Fruit fly (Drosophila melanogaster) whole organism, embryonic: ENCODE results near the gene CG13842.

Source experiments
- Abd-B ChIP-seq: fragments of 200-800 bp; sonication (Bioruptor generic); optimal IDR thresholded peaks from 2 replicates; lab custom pipeline; 2018; ENCODE audit warnings: missing biosample characterization, mild to moderate bottlenecking, missing genetic modification characterization, moderate library complexity
- Adf1 ChIP-seq: fragments of 200-800 bp; sonication (Bioruptor generic); IDR thresholded peaks from 2 replicates; pipeline ENCODE4 v1.3.6; 2022; ENCODE audit warnings: missing biosample characterization, missing genetic modification characterization
- B-H2 ChIP-seq: fragments of 200-800 bp; sonication (Bioruptor generic); optimal IDR thresholded peaks from 2 replicates; lab custom pipeline; 2018; ENCODE audit warnings: missing biosample characterization, mild to moderate bottlenecking, missing genetic modification characterization
- CG10147 ChIP-seq: fragments of 200-800 bp; sonication (Bioruptor generic); optimal IDR thresholded peaks from 2 replicates; lab custom pipeline; 2019; ENCODE audit warnings: missing biosample characterization, mild to moderate bottlenecking, missing genetic modification characterization, moderate library complexity
- CG10366 ChIP-seq: fragments of 200-800 bp; sonication (Bioruptor generic); IDR thresholded peaks from 2 replicates; pipeline ENCODE4 v1.3.6; 2022; ENCODE audit warnings: missing biosample characterization, missing genetic modification characterization
- CG11456 ChIP-seq: fragments of 200-800 bp; sonication (Bioruptor generic); IDR thresholded peaks from 3 replicates; pipeline ENCODE4 v1.3.6; 2022; ENCODE audit warnings: missing biosample characterization, missing genetic modification characterization
- CG17829 ChIP-seq: fragments of 200-800 bp; optimal IDR thresholded peaks from 2 replicates; lab custom pipeline; 2019; ENCODE audit warnings: missing biosample characterization, mild to moderate bottlenecking, missing genetic modification characterization, moderate library complexity
- CG18599 ChIP-seq: fragments of 200-800 bp; sonication (Bioruptor generic); optimal IDR thresholded peaks from 3 replicates; lab custom pipeline; 2017; ENCODE audit warnings: missing biosample characterization, missing genetic modification characterization, mild to moderate bottlenecking, moderate library complexity, missing genetic modification reagents
- CG2889 ChIP-seq: fragments of 200-800 bp; sonication (Bioruptor generic); IDR thresholded peaks from 3 replicates; pipeline ENCODE4 v1.3.6; 2022; ENCODE audit warnings: missing biosample characterization, missing genetic modification characterization
- CG4282 ChIP-seq: fragments of 200-800 bp; sonication (Bioruptor generic); optimal IDR thresholded peaks from 2 replicates; lab custom pipeline; 2016; ENCODE audit warnings: missing biosample characterization, missing genetic modification characterization
- CG4617 ChIP-seq: fragments of 200-800 bp; sonication (Bioruptor generic); optimal IDR thresholded peaks from 3 replicates; lab custom pipeline; 2016; ENCODE audit warnings: missing biosample characterization, missing genetic modification characterization, borderline replicate concordance
- CG5953 ChIP-seq: fragments of 200-800 bp; sonication (Bioruptor generic); IDR thresholded peaks from 2 replicates; pipeline ENCODE4 v1.3.6; 2022; ENCODE audit warnings: missing biosample characterization, missing genetic modification characterization
- CG6689 ChIP-seq: fragments of 200-800 bp; sonication (Bioruptor generic); IDR thresholded peaks from 2 replicates; pipeline ENCODE4 v1.3.6; 2022; ENCODE audit warnings: missing biosample characterization, missing genetic modification characterization
- CG7963 ChIP-seq: fragments of 200-800 bp; sonication (Bioruptor generic); IDR thresholded peaks from 3 replicates; pipeline ENCODE4 v1.3.6; 2022; ENCODE audit warnings: missing biosample characterization, missing genetic modification characterization; ENCODE audit not compliant: partially characterized antibody
- CG9727 ChIP-seq: fragments of 200-800 bp; sonication (Bioruptor generic); optimal IDR thresholded peaks from 3 replicates; lab custom pipeline; 2017; ENCODE audit warnings: missing biosample characterization, mild to moderate bottlenecking, missing genetic modification characterization
- CG9932 ChIP-seq: fragments of 200-800 bp; sonication (Bioruptor generic); IDR thresholded peaks from 2 replicates; pipeline ENCODE4 v1.3.6; 2022; ENCODE audit warnings: missing biosample characterization, missing genetic modification characterization
- CHES-1-like ChIP-seq: fragments of 200-800 bp; sonication (Bioruptor generic); optimal IDR thresholded peaks from 2 replicates; lab custom pipeline; 2016; ENCODE audit warnings: missing biosample characterization, missing genetic modification characterization
- CkIIα-i1 ChIP-seq: fragments of 200-800 bp; sonication (Bioruptor generic); IDR thresholded peaks from 2 replicates; pipeline ENCODE4 v1.3.6; 2022; ENCODE audit warnings: missing biosample characterization, missing genetic modification characterization
- D19B ChIP-seq: fragments of 200-800 bp; sonication (Bioruptor generic); optimal IDR thresholded peaks from 2 replicates; lab custom pipeline; 2017; ENCODE audit warnings: missing biosample characterization, mild to moderate bottlenecking, missing genetic modification characterization
- Dek ChIP-seq: fragments of 200-800 bp; sonication (Bioruptor generic); optimal IDR thresholded peaks from 3 replicates; lab custom pipeline; 2019; ENCODE audit warnings: missing biosample characterization, mild to moderate bottlenecking, missing genetic modification characterization, moderate library complexity
- Dip2 ChIP-seq: fragments of 200-800 bp; sonication (Bioruptor generic); IDR thresholded peaks from 2 replicates; pipeline ENCODE4 v1.3.6; 2022; ENCODE audit warnings: missing biosample characterization, missing genetic modification characterization
- Hmx ChIP-seq: fragments of 200-800 bp; sonication (Bioruptor generic); optimal IDR thresholded peaks from 2 replicates; lab custom pipeline; 2016; ENCODE audit warnings: missing biosample characterization, missing genetic modification characterization
- Hr3 ChIP-seq: fragments of 200-800 bp; sonication (Bioruptor generic); optimal IDR thresholded peaks from 3 replicates; lab custom pipeline; 2016; ENCODE audit warnings: missing biosample characterization, missing genetic modification characterization
- Hr51 ChIP-seq, 2 experiments: fragments of 200-800 bp; sonication (Bioruptor generic); optimal IDR thresholded peaks; 2 replicates in 1 of 2; 3 replicates in 1 of 2; lab custom pipeline; 2016 to 2018; ENCODE audit warnings: missing biosample characterization in 2 of 2, missing genetic modification characterization in 2 of 2, mild to moderate bottlenecking in 1 of 2, moderate library complexity in 1 of 2
- Hsf ChIP-seq: fragments of 200-800 bp; sonication (Bioruptor generic); optimal IDR thresholded peaks from 3 replicates; lab custom pipeline; 2016; ENCODE audit warnings: missing biosample characterization, missing genetic modification characterization
- NK7.1 ChIP-seq: fragments of 200-800 bp; sonication (Bioruptor generic); optimal IDR thresholded peaks from 3 replicates; lab custom pipeline; 2016; ENCODE audit warnings: missing biosample characterization, missing genetic modification characterization
- Sry-β ChIP-seq: fragments of 200-800 bp; sonication (Bioruptor generic); optimal IDR thresholded peaks from 2 replicates; lab custom pipeline; 2018; ENCODE audit warnings: missing biosample characterization, mild to moderate bottlenecking, missing genetic modification characterization, moderate library complexity
- Usf ChIP-seq: fragments of 200-800 bp; sonication (Bioruptor generic); optimal IDR thresholded peaks from 2 replicates; lab custom pipeline; 2017; ENCODE audit warnings: missing genotype, missing biosample characterization, missing genetic modification characterization
- YL-1 ChIP-seq: fragments of 200-800 bp; sonication (Bioruptor generic); optimal IDR thresholded peaks from 3 replicates; lab custom pipeline; 2017; ENCODE audit warnings: missing biosample characterization, mild to moderate bottlenecking, missing genetic modification characterization
- btn ChIP-seq: fragments of 200-800 bp; sonication (Bioruptor generic); optimal IDR thresholded peaks from 2 replicates; lab custom pipeline; 2016; ENCODE audit warnings: missing biosample characterization, missing genetic modification characterization
- dan ChIP-seq: fragments of 200-800 bp; sonication (Bioruptor generic); IDR thresholded peaks from 2 replicates; pipeline ENCODE4 v1.3.6; 2022; ENCODE audit warnings: missing biosample characterization, missing genetic modification characterization
- dimm ChIP-seq: fragments of 200-800 bp; sonication (Bioruptor generic); IDR thresholded peaks from 2 replicates; pipeline ENCODE4 v1.3.6; 2022; ENCODE audit warnings: missing biosample characterization, missing genetic modification characterization
- dmrt11E ChIP-seq: fragments of 200-800 bp; sonication (Bioruptor generic); optimal IDR thresholded peaks from 3 replicates; lab custom pipeline; 2018; ENCODE audit warnings: missing biosample characterization, mild to moderate bottlenecking, missing genetic modification characterization, moderate library complexity
- dysf ChIP-seq: fragments of 200-800 bp; sonication (Bioruptor generic); IDR thresholded peaks from 3 replicates; pipeline ENCODE4 v1.3.6; 2022; ENCODE audit warnings: missing biosample characterization, missing genetic modification characterization
- ewg ChIP-seq: fragments of 200-800 bp; sonication (Bioruptor generic); optimal IDR thresholded peaks from 3 replicates; lab custom pipeline; 2017; ENCODE audit warnings: mild to moderate bottlenecking, missing biosample characterization, missing genetic modification reagents, missing genetic modification characterization
- gfzf ChIP-seq: fragments of 200-800 bp; sonication (Bioruptor generic); optimal IDR thresholded peaks from 2 replicates; lab custom pipeline; 2016; ENCODE audit warnings: missing biosample characterization, mild to moderate bottlenecking, missing genetic modification characterization, moderate library complexity
- h ChIP-seq: fragments of >200 bp; optimal IDR thresholded peaks from 2 replicates; lab custom pipeline; 2017
- hb ChIP-seq: fragments of 200-800 bp; sonication (Bioruptor generic); IDR thresholded peaks from 3 replicates; pipeline ENCODE4 v1.3.6; 2022; ENCODE audit warnings: missing biosample characterization, missing genetic modification characterization; ENCODE audit not compliant: partially characterized antibody
- ind ChIP-seq: fragments of 200-800 bp; sonication (Bioruptor generic); optimal IDR thresholded peaks from 3 replicates; lab custom pipeline; 2016; ENCODE audit warnings: missing biosample characterization, missing genetic modification characterization
- klu ChIP-seq: fragments of 200-800 bp; sonication (Bioruptor generic); IDR thresholded peaks from 2 replicates; pipeline ENCODE4 v1.3.6; 2022; ENCODE audit warnings: missing biosample characterization, missing genetic modification characterization
- lilli ChIP-seq: fragments of 200-800 bp; sonication (Bioruptor generic); optimal IDR thresholded peaks from 3 replicates; lab custom pipeline; 2016; ENCODE audit warnings: missing biosample characterization, missing genetic modification characterization
- pita ChIP-seq: fragments of 200-800 bp; sonication (Bioruptor generic); optimal IDR thresholded peaks from 2 replicates; lab custom pipeline; 2017; ENCODE audit warnings: missing biosample characterization, mild to moderate bottlenecking, missing genetic modification characterization
- slbo ChIP-seq: fragments of 200-800 bp; sonication (Bioruptor generic); IDR thresholded peaks from 2 replicates; pipeline ENCODE4 v1.3.6; 2022; ENCODE audit warnings: missing biosample characterization, missing genetic modification characterization
- sob ChIP-seq: fragments of 200-800 bp; sonication (Bioruptor generic); IDR thresholded peaks from 2 replicates; pipeline ENCODE4 v1.3.6; 2022; ENCODE audit warnings: missing biosample characterization, missing genetic modification characterization
- stwl ChIP-seq: fragments of 200-800 bp; sonication (Bioruptor generic); optimal IDR thresholded peaks from 3 replicates; lab custom pipeline; 2018; ENCODE audit warnings: missing biosample characterization, mild to moderate bottlenecking, missing genetic modification characterization, moderate library complexity
- tgo ChIP-seq: fragments of 200-800 bp; sonication (Bioruptor generic); IDR thresholded peaks from 3 replicates; pipeline ENCODE4 v1.3.6; 2022; ENCODE audit warnings: missing biosample characterization, missing genetic modification characterization
- tll ChIP-seq, 2 experiments: fragments of 200-800 bp in 1 of 2; fragments of >200 bp in 1 of 2; sonication (Bioruptor generic) in 1 of 2; optimal IDR thresholded peaks; 2 replicates each; lab custom pipeline; 2017 to 2019; ENCODE audit warnings: missing biosample characterization in 2 of 2, missing genetic modification characterization in 2 of 2, mild to moderate bottlenecking in 1 of 2, moderate library complexity in 1 of 2
- twi ChIP-seq: fragments of 200-800 bp; optimal IDR thresholded peaks from 2 replicates; lab custom pipeline; 2019; ENCODE audit warnings: missing biosample characterization, mild to moderate bottlenecking, missing genetic modification characterization, moderate library complexity

The CG13842 gene

dm6 chr3R:22724149-22724973, 17.3 kb upstream of the CG13842 start, which contains the start of gene Irp-1A (continued):
- TF ChIP-seq tll (GFP tag; optimal IDR thresholded peaks at IDR 0.05; lab: Kevin White, UChicago) (no peak), slbo (GFP tag; lab: Robert Waterston, UW) (peak; percentile 86), NK7.1 (GFP tag; lab: Kevin White, UChicago) (no peak), Hr3 (GFP tag; lab: Kevin White, UChicago) (peak; percentile 72), B-H2 (peak; percentile 53), Adf1 (peak; percentile 45; the same call in 1 of the 2 replicates), tgo (peak; percentile 78), Hmx (GFP tag; lab: Kevin White, UChicago) (peak; percentile 7), ewg (GFP tag; lab: Kevin White, UChicago) (peak; percentile 19), Hsf (GFP tag; lab: Kevin White, UChicago) (peak; percentile 49)

dm6 chr3R:22720808-22721306, 13.8 kb upstream of the CG13842 start, which contains the start of gene wge:
wge (minus strand) TSS chr3R:22721150.
- TF ChIP-seq Usf (GFP tag; lab: Kevin White, UChicago) (no peak), btn (GFP tag; lab: Kevin White, UChicago) (no peak), Hmx (GFP tag; lab: Kevin White, UChicago) (no peak), stwl (peak; percentile 48), ind (GFP tag; lab: Kevin White, UChicago) (no peak), CHES-1-like (no peak), CG6689 (GFP tag; lab: Robert Waterston, UW) (no peak), Dek (no peak), hb (GFP tag; lab: Robert Waterston, UW) (peak; percentile 67; the same call in 2 of the 3 replicates), gfzf (GFP tag; lab: Kevin White, UChicago) (peak; percentile 75), CkIIα-i1 (GFP tag; lab: Robert Waterston, UW) (no peak), lilli (GFP tag; lab: Kevin White, UChicago) (no peak), klu (GFP tag; lab: Robert Waterston, UW) (no peak), D19B (GFP tag; lab: Kevin White, UChicago) (no peak), CG17829 (tag; lab: Kevin White, UChicago) (peak; percentile 25), CG9932 (GFP tag; lab: Robert Waterston, UW) (no peak), dmrt11E (tag; lab: Kevin White, UChicago) (no peak), CG5953 (GFP tag; lab: Robert Waterston, UW) (no peak), CG18599 (GFP tag; lab: Kevin White, UChicago) (no peak), sob (GFP tag; lab: Robert Waterston, UW) (no peak), CG10366 (GFP tag; lab: Robert Waterston, UW) (no peak), pita (GFP tag; lab: Kevin White, UChicago) (no peak), Dip2 (GFP tag; lab: Robert Waterston, UW) (no peak), YL-1 (GFP tag; lab: Kevin White, UChicago) (peak; percentile 62), CG2889 (GFP tag; lab: Robert Waterston, UW) (no peak), dimm (no peak), CG9727 (GFP tag; lab: Kevin White, UChicago) (no peak), CG7963 (peak; percentile 55; the same call in 1 of the 3 replicates), Sry-β (GFP tag; lab: Kevin White, UChicago) (no peak), CG11456 (GFP tag; lab: Robert Waterston, UW) (no peak), Abd-B (GFP tag; lab: Kevin White, UChicago) (no peak), twi (tag; lab: Kevin White, UChicago) (no peak), dan (GFP tag; lab: Robert Waterston, UW) (no peak), CG10147 (GFP tag; lab: Kevin White, UChicago) (no peak), CG4617 (GFP tag; lab: Kevin White, UChicago) (peak; percentile 88), h (lab: Kevin White, UChicago) (no peak), Hr51 (GFP tag; optimal IDR thresholded peaks at IDR 0.05; lab: Kevin White, UChicago) (no peak), CG4282 (GFP tag; lab: Kevin White, UChicago) (no peak), dysf (no peak)
